Worm (Caenorhabditis elegans) whole organism, L1 larva: ENCODE results near the gene W01D2.6.

ENCODE experiments used
- C16A3.4 ChIP-seq: fragments of 150-350 bp; optimal IDR thresholded peaks from 2 replicates; lab custom pipeline; 2014; ENCODE audit warnings: missing biosample characterization, missing genetic modification characterization
- blmp-1 ChIP-seq: fragments of 150-350 bp; optimal IDR thresholded peaks from 2 replicates; lab custom pipeline; 2014; ENCODE audit warnings: missing biosample characterization, missing genetic modification characterization
- ceh-63 ChIP-seq: fragments of 200-800 bp; sonication (Bioruptor generic); optimal IDR thresholded peaks from 2 replicates; lab custom pipeline; 2018; ENCODE audit warnings: mild to moderate bottlenecking, missing genetic modification characterization, missing compliant biosample characterization
- ceh-82 ChIP-seq, 3 experiments: fragments of 150-350 bp in 1 of 3; sonication (generic microtip) in 2 of 3; optimal IDR thresholded peaks; 2 replicates each; lab custom pipeline; 2014 to 2017; ENCODE audit warnings: missing biosample characterization in 3 of 3, missing genetic modification characterization in 3 of 3
- ceh-90 ChIP-seq: sonication (generic microtip); optimal IDR thresholded peaks from 2 replicates; lab custom pipeline; 2016; ENCODE audit warnings: missing genetic modification characterization, missing compliant biosample characterization
- dpl-1 ChIP-seq, 3 experiments: fragments of 150-350 bp in 2 of 3; sonication (generic microtip) in 1 of 3; optimal IDR thresholded peaks; 2 replicates each; lab custom pipeline; 2014 to 2017; ENCODE audit warnings: missing biosample characterization in 3 of 3, missing genetic modification characterization in 3 of 3, missing genetic modification reagents in 3 of 3
- efl-1 ChIP-seq, 4 experiments: fragments of 150-350 bp; optimal IDR thresholded peaks in 3 of 4; peaks in 1 of 4; 1 replicate in 1 of 4; 2 replicates in 3 of 4; lab custom pipeline; 2014; ENCODE audit warnings: missing biosample characterization in 2 of 4, missing genetic modification characterization in 2 of 4, missing genetic modification reagents in 2 of 4
- efl-3 ChIP-seq: fragments of 200-800 bp; sonication (Bioruptor generic); optimal IDR thresholded peaks from 2 replicates; lab custom pipeline; 2018; ENCODE audit warnings: mild to moderate bottlenecking, missing genetic modification characterization, missing compliant biosample characterization
- egl-13 ChIP-seq: sonication (generic microtip); optimal IDR thresholded peaks from 2 replicates; lab custom pipeline; 2016; ENCODE audit warnings: missing genotype, missing genetic modification reagents, missing genetic modification characterization, missing compliant biosample characterization
- elt-2 ChIP-seq: sonication (generic microtip); optimal IDR thresholded peaks from 2 replicates; lab custom pipeline; 2016; ENCODE audit warnings: missing genetic modification characterization, mild to moderate bottlenecking, inconsistent platforms, missing compliant biosample characterization, missing genetic modification reagents
- elt-3 ChIP-seq, 6 experiments: fragments of 150-350 bp in 1 of 6; sonication (generic microtip); optimal IDR thresholded peaks; 2 replicates each; lab custom pipeline; 2017 to 2018; ENCODE audit warnings: missing biosample characterization in 6 of 6, missing genetic modification characterization in 6 of 6, inconsistent platforms in 1 of 6
- ets-5 ChIP-seq: fragments of 200-800 bp; sonication (Bioruptor generic); IDR thresholded peaks from 2 replicates; pipeline ENCODE4 v1.3.6; 2022; ENCODE audit warnings: missing genetic modification characterization, missing compliant biosample characterization
- fkh-10 ChIP-seq: sonication (generic microtip); optimal IDR thresholded peaks from 2 replicates; lab custom pipeline; 2017; ENCODE audit warnings: missing biosample characterization, missing genetic modification reagents, missing genetic modification characterization
- grh-1 ChIP-seq: fragments of 200-800 bp; sonication (Bioruptor generic); IDR thresholded peaks from 2 replicates; pipeline ENCODE4 v1.3.6; 2022; ENCODE audit warnings: missing genetic modification reagents, missing genetic modification characterization, missing compliant biosample characterization
- isw-1 ChIP-seq: fragments of 200-800 bp; sonication (Bioruptor generic); IDR thresholded peaks from 2 replicates; pipeline ENCODE4 v1.3.6; 2022; ENCODE audit warnings: missing genetic modification characterization, missing compliant biosample characterization
- lin-14 ChIP-seq: fragments of 200-800 bp; sonication (Bioruptor generic); optimal IDR thresholded peaks from 2 replicates; lab custom pipeline; 2018; ENCODE audit warnings: mild to moderate bottlenecking, missing genetic modification characterization, moderate library complexity, missing compliant biosample characterization
- lin-35 ChIP-seq, 2 experiments: fragments of 150-350 bp; optimal IDR thresholded peaks; 2 replicates each; lab custom pipeline; 2014; ENCODE audit warnings: missing biosample characterization in 2 of 2, missing genetic modification characterization in 2 of 2, missing genetic modification reagents in 2 of 2
- lin-39 ChIP-seq: fragments of 150-350 bp; optimal IDR thresholded peaks from 2 replicates; lab custom pipeline; 2014; ENCODE audit warnings: missing biosample characterization, missing genetic modification reagents, missing genetic modification characterization
- lir-3 ChIP-seq: sonication (generic microtip); optimal IDR thresholded peaks from 2 replicates; lab custom pipeline; 2016; ENCODE audit warnings: mild to moderate bottlenecking, missing genetic modification characterization, moderate library complexity, missing compliant biosample characterization; ENCODE audit not compliant: poor library complexity
- lsy-2 ChIP-seq, 2 experiments: fragments of 150-350 bp; optimal IDR thresholded peaks; 2 replicates each; lab custom pipeline; 2014; ENCODE audit warnings: missing biosample characterization in 2 of 2, missing genetic modification characterization in 2 of 2
- mep-1 ChIP-seq: fragments of 150-350 bp; optimal IDR thresholded peaks from 2 replicates; lab custom pipeline; 2014; ENCODE audit warnings: missing biosample characterization, missing genetic modification characterization
- nhr-11 ChIP-seq: fragments of 150-350 bp; optimal IDR thresholded peaks from 2 replicates; lab custom pipeline; 2014; ENCODE audit warnings: missing biosample characterization, missing genetic modification characterization
- nhr-12 ChIP-seq: sonication (generic microtip); optimal IDR thresholded peaks from 2 replicates; lab custom pipeline; 2017; ENCODE audit warnings: missing biosample characterization, missing genetic modification characterization
- nhr-19 ChIP-seq: fragments of 200-800 bp; sonication (Bioruptor generic); conservative IDR thresholded peaks from 2 replicates; pipeline ENCODE4 v1.3.6; 2022; ENCODE audit warnings: missing genetic modification characterization, missing compliant biosample characterization
- nhr-20 ChIP-seq: sonication (generic microtip); optimal IDR thresholded peaks from 2 replicates; lab custom pipeline; 2016; ENCODE audit warnings: mild to moderate bottlenecking, missing genetic modification characterization, missing compliant biosample characterization
- nhr-237 ChIP-seq: fragments of 150-350 bp; optimal IDR thresholded peaks from 2 replicates; lab custom pipeline; 2014; ENCODE audit warnings: missing biosample characterization, missing genetic modification characterization
- nhr-71 ChIP-seq: sonication (generic microtip); optimal IDR thresholded peaks from 2 replicates; lab custom pipeline; 2016; ENCODE audit warnings: mild to moderate bottlenecking, missing genetic modification characterization, moderate library complexity, missing compliant biosample characterization
- nhr-77 ChIP-seq: fragments of 150-350 bp; optimal IDR thresholded peaks from 2 replicates; lab custom pipeline; 2014; ENCODE audit warnings: missing biosample characterization, missing genetic modification characterization
- nhr-84 ChIP-seq: sonication (generic microtip); optimal IDR thresholded peaks from 2 replicates; lab custom pipeline; 2017; ENCODE audit warnings: missing biosample characterization, missing genetic modification characterization
- nhr-90 ChIP-seq: sonication (generic microtip); optimal IDR thresholded peaks from 2 replicates; lab custom pipeline; 2016; ENCODE audit warnings: mild to moderate bottlenecking, missing genetic modification characterization, missing compliant biosample characterization; ENCODE audit not compliant: poor library complexity
- pag-3 ChIP-seq: sonication (generic microtip); optimal IDR thresholded peaks from 2 replicates; lab custom pipeline; 2017; ENCODE audit warnings: missing genetic modification characterization, mild to moderate bottlenecking, missing compliant biosample characterization, antibody characterized with exemption, borderline replicate concordance; ENCODE audit not compliant: insufficient read depth
- pax-3 ChIP-seq: fragments of 200-800 bp; sonication (Bioruptor generic); optimal IDR thresholded peaks from 2 replicates; lab custom pipeline; 2018; ENCODE audit warnings: mild to moderate bottlenecking, missing genetic modification characterization, moderate library complexity, missing compliant biosample characterization
- pqm-1 ChIP-seq: sonication (generic microtip); optimal IDR thresholded peaks from 3 replicates; lab custom pipeline; 2017; ENCODE audit warnings: missing biosample characterization, missing genetic modification characterization
- sptf-1 ChIP-seq: fragments of 150-350 bp; optimal IDR thresholded peaks from 2 replicates; lab custom pipeline; 2014; ENCODE audit warnings: missing biosample characterization, missing genetic modification characterization
- tbx-2 ChIP-seq: sonication (generic microtip); optimal IDR thresholded peaks from 2 replicates; lab custom pipeline; 2016; ENCODE audit warnings: missing genetic modification characterization, missing compliant biosample characterization
- tlp-1 ChIP-seq: fragments of 150-350 bp; optimal IDR thresholded peaks from 2 replicates; lab custom pipeline; 2014; ENCODE audit warnings: missing biosample characterization, missing genetic modification characterization
- unc-62 ChIP-seq: fragments of 150-350 bp; optimal IDR thresholded peaks from 2 replicates; lab custom pipeline; 2014; ENCODE audit warnings: missing biosample characterization, missing genetic modification reagents, missing genetic modification characterization
- unc-86 ChIP-seq: sonication (generic microtip); optimal IDR thresholded peaks from 2 replicates; lab custom pipeline; 2016; ENCODE audit warnings: missing genetic modification characterization, missing compliant biosample characterization
- unc-98 ChIP-seq: fragments of 200-800 bp; sonication (Bioruptor generic); IDR thresholded peaks from 2 replicates; pipeline ENCODE4 v1.3.6; 2022; ENCODE audit warnings: missing genetic modification characterization, missing compliant biosample characterization
- vab-15 ChIP-seq: sonication (generic microtip); optimal IDR thresholded peaks from 2 replicates; lab custom pipeline; 2017; ENCODE audit warnings: missing genotype, mild to moderate bottlenecking, missing genetic modification characterization, missing compliant biosample characterization
- zag-1 ChIP-seq: fragments of 150-350 bp; optimal IDR thresholded peaks from 2 replicates; lab custom pipeline; 2014; ENCODE audit warnings: missing biosample characterization, missing genetic modification characterization
- zip-4 ChIP-seq: fragments of 200-800 bp; sonication (Bioruptor generic); optimal IDR thresholded peaks from 2 replicates; lab custom pipeline; 2018; ENCODE audit warnings: mild to moderate bottlenecking, missing genetic modification characterization, moderate library complexity, missing compliant biosample characterization

The W01D2.6 gene

DNA sequence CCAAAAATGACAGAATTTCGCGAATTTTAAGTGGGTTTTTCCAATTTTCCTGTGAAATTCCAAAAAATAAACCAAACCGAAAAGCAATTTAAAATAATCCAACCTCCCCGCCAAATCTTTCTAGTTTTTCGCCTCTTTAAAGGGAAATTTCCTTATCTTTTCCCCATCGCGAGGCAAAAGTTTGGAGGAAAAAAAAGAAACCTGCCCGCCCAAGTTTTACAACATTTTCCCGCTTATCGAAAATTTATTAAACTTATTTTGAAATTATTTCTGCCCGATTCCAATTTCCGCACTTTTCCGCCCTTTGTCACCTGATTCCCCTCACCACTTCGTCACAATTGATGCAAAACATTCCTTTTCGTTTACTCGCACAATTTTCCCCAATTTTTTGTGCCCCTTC, 3.4 kb downstream of the W01D2.6 start, which contains the start of gene osta-3:
osta-3 (plus strand) TSS at position 301 of the 400 bp plus-strand sequence.
- TF ChIP-seq lsy-2 (tag; optimal IDR thresholded peaks at IDR 0.05; lab: Kevin White, UChicago), result no peak
- TF ChIP-seq ceh-90 (tag; lab: Kevin White, UChicago), result no peak
- no peak for TF ChIP-seq lin-35 (GFP tag; optimal IDR thresholded peaks at IDR 0.05; lab: Kevin White, UChicago)
- peak; percentile 11 for TF ChIP-seq lin-14 (GFP tag; lab: Kevin White, UChicago)
- TF ChIP-seq lir-3, result no peak
- no peak for TF ChIP-seq grh-1 (GFP tag; lab: Robert Waterston, UW)
- TF ChIP-seq fkh-10 (GFP tag; lab: Kevin White, UChicago), result no peak
- no peak for TF ChIP-seq efl-1 (optimal IDR thresholded peaks at IDR 0.05; lab: Kevin White, UChicago)
- TF ChIP-seq efl-1 (GFP tag; optimal IDR thresholded peaks at IDR 0.05 in 1 of 2; lab: Kevin White, UChicago), result peak in 1 of 2 experiments; percentile 21
- TF ChIP-seq nhr-90 (tag; lab: Kevin White, UChicago), result no peak
- no peak for TF ChIP-seq zip-4 (GFP tag; lab: Kevin White, UChicago)
- TF ChIP-seq nhr-77 (tag; lab: Kevin White, UChicago), result peak; percentile 3

DNA sequence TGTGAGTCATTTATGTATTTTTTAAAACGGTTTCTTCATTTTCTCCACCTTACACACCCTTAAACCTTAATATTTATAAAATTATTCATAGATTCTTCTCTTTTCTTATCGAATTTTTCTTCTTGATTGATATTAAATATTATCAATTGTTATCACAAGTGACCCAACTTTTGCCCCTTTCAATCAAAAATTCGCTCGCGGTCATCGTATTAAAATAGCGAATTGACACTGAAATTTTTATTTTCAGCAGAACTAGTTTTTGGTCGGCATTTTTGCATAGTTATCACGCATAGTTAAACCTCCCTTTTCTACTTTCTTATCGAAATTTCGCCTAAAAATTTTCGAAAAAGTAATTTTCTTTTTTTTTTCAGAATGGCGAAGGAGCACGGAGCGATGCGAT, 3.9 kb downstream of the W01D2.6 start:
- TF ChIP-seq efl-1 (optimal IDR thresholded peaks at IDR 0.05; lab: Kevin White, UChicago), result no peak
- TF ChIP-seq efl-1 (GFP tag; optimal IDR thresholded peaks at IDR 0.05 in 1 of 2; lab: Kevin White, UChicago), result peak in 1 of 2 experiments; percentile 93
- TF ChIP-seq nhr-20 (tag; lab: Kevin White, UChicago), result peak; percentile 19
- TF ChIP-seq elt-2 (tag; lab: Kevin White, UChicago), result peak; percentile 84
- peak in 1 of 2 experiments; percentile 3 for TF ChIP-seq lin-35 (GFP tag; optimal IDR thresholded peaks at IDR 0.05; lab: Kevin White, UChicago)
- no peak for TF ChIP-seq sptf-1
- peak; percentile 26 for TF ChIP-seq pqm-1 (tag; lab: Kevin White, UChicago)

DNA sequence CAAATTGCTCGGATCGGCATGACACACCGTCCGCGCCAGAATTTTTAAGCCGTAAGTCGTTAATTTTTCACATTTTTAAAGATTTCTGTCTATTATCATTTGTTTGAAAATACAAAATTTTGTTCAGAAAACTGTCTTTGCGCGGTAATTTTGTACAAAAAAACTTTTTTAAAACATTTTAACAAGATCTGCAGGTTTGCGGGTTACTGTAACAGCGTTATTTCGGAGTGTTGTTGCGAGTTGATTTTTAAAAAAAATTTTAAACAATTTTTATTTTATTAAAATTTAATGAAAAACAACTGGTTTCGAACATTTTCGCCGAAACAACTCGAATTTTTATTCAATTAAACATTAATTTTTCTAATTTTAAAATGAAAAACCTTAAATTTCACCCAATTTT, 4.3 kb downstream of the W01D2.6 start:
- TF ChIP-seq lsy-2 (tag; optimal IDR thresholded peaks at IDR 0.05; lab: Kevin White, UChicago), result peak in 1 of 2 experiments; percentile 23
- no peak for TF ChIP-seq mep-1

DNA sequence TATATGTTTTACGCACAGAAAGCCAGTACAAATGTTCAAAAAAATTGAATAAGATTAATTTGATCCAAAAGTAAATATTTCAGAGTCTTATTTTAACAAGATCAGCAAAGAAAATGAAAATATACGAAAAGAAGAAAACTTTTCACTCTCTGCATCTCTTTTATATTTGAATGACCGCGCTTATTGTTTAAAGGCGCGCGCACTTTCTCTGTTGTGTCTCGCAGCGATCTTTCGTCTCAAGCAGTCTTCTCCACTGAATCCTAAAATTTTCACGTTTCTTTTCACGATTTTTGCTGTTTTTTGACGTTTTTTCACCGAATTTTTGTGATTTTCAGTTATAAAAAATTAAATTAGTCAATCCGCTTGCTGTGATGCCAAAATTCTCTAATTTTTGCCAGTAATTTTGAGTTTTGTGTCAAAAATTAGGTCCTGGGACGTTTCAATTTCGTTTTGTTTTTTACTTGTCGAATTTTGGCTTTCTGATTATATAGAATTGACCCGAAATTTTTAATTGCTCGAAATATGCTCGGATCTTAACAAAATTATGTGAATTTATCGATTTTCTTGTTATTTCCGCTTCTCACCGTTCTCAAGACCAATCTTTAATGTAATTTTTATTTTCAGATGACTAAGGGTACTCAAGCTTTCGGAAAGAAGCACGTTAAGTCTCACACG, 6.2 kb downstream of the W01D2.6 start, which contains the start of gene W01D2.1:
W01D2.1 (plus strand) TSS at position 625 of the 675 bp plus-strand sequence.
- peak; percentile 92 to 94 (median 92) for TF ChIP-seq dpl-1 (GFP tag; optimal IDR thresholded peaks at IDR 0.05; lab: Kevin White, UChicago)
- TF ChIP-seq nhr-84 (tag; lab: Kevin White, UChicago), result no peak
- TF ChIP-seq pax-3, result no peak
- no peak for TF ChIP-seq grh-1 (GFP tag; lab: Robert Waterston, UW)
- peak; percentile 64 for TF ChIP-seq isw-1 (GFP tag; lab: Robert Waterston, UW)
- peak; percentile 77 for TF ChIP-seq nhr-20 (tag; lab: Kevin White, UChicago)
- TF ChIP-seq ceh-82 (tag; optimal IDR thresholded peaks at IDR 0.05; lab: Kevin White, UChicago), result peak in 2 of 3 experiments; percentile 48 to 83
- TF ChIP-seq elt-3 (tag; optimal IDR thresholded peaks at IDR 0.05; lab: Kevin White, UChicago), result peak in 2 of 6 experiments; percentile 18 to 64
- peak; percentile 78 for TF ChIP-seq C16A3.4 (tag; lab: Kevin White, UChicago)
- TF ChIP-seq unc-86 (tag; lab: Kevin White, UChicago), result peak; percentile 17
- no peak for TF ChIP-seq nhr-11
- TF ChIP-seq ets-5, result no peak
- peak; percentile 54 for TF ChIP-seq nhr-90 (tag; lab: Kevin White, UChicago)
- TF ChIP-seq nhr-71, result peak; percentile 76
- peak; percentile 66 for TF ChIP-seq nhr-19 (GFP tag; lab: Robert Waterston, UW)
- no peak for TF ChIP-seq vab-15 (tag; lab: Kevin White, UChicago)
- TF ChIP-seq unc-98, result no peak
- no peak for TF ChIP-seq zag-1 (tag; lab: Kevin White, UChicago)
- TF ChIP-seq blmp-1, result peak; percentile 80
- no peak for TF ChIP-seq unc-62
- TF ChIP-seq nhr-237 (tag; lab: Kevin White, UChicago), result no peak
- TF ChIP-seq lin-35 (GFP tag; optimal IDR thresholded peaks at IDR 0.05; lab: Kevin White, UChicago), result peak; percentile 93 to 96
- TF ChIP-seq ceh-63 (GFP tag; lab: Kevin White, UChicago), result no peak
- TF ChIP-seq lin-39 (tag; lab: Kevin White, UChicago), result peak; percentile 32
- no peak for TF ChIP-seq elt-2 (tag; lab: Kevin White, UChicago)
- no peak for TF ChIP-seq pag-3 (tag; lab: Kevin White, UChicago)
- TF ChIP-seq egl-13 (tag; lab: Kevin White, UChicago), result no peak
- TF ChIP-seq efl-3 (GFP tag; lab: Kevin White, UChicago), result no peak
- TF ChIP-seq efl-1 (optimal IDR thresholded peaks at IDR 0.05; lab: Kevin White, UChicago), result peak; percentile 71 to 93
- peak; percentile 92 to 99 for TF ChIP-seq efl-1 (GFP tag; optimal IDR thresholded peaks at IDR 0.05 in 1 of 2; lab: Kevin White, UChicago)
- TF ChIP-seq tlp-1 (tag; lab: Kevin White, UChicago), result no peak
- TF ChIP-seq ceh-90 (tag; lab: Kevin White, UChicago), result no peak
- TF ChIP-seq tbx-2 (tag; lab: Kevin White, UChicago), result peak; percentile 58
- no peak for TF ChIP-seq nhr-12 (tag; lab: Kevin White, UChicago)
